Worm (Caenorhabditis elegans) whole organism, L3 larva: ENCODE data around the gene Y41D4A.7.

Experiments
- R02D3.7 ChIP-seq: fragments of 150-350 bp; optimal IDR thresholded peaks from 2 replicates; lab custom pipeline; 2014; ENCODE audit warnings: missing biosample characterization, missing genetic modification characterization
- aly-2 ChIP-seq: fragments of 150-350 bp; optimal IDR thresholded peaks from 2 replicates; lab custom pipeline; 2014; ENCODE audit warnings: missing biosample characterization, missing genetic modification characterization
- ama-1 ChIP-seq: fragments of 150-350 bp; optimal IDR thresholded peaks from 2 replicates; lab custom pipeline; 2018
- ceh-16 ChIP-seq: sonication (generic microtip); optimal IDR thresholded peaks from 2 replicates; lab custom pipeline; 2017; ENCODE audit warnings: missing biosample characterization, missing genetic modification characterization
- ceh-82 ChIP-seq: fragments of 150-350 bp; optimal IDR thresholded peaks from 2 replicates; lab custom pipeline; 2014; ENCODE audit warnings: missing biosample characterization, missing genetic modification characterization
- daf-12 ChIP-seq: fragments of 150-350 bp; optimal IDR thresholded peaks from 2 replicates; lab custom pipeline; 2014; ENCODE audit warnings: missing biosample characterization, missing genetic modification reagents, missing genetic modification characterization
- egl-27 ChIP-seq: sonication (generic microtip); optimal IDR thresholded peaks from 4 replicates; lab custom pipeline; 2017; ENCODE audit warnings: missing biosample characterization, missing genetic modification reagents, missing genetic modification characterization
- elt-1 ChIP-seq: fragments of 150-350 bp; optimal IDR thresholded peaks from 2 replicates; lab custom pipeline; 2014; ENCODE audit warnings: missing biosample characterization, missing genetic modification characterization
- elt-2 ChIP-seq: sonication (generic microtip); optimal IDR thresholded peaks from 2 replicates; lab custom pipeline; 2016; ENCODE audit warnings: missing genetic modification reagents, mild to moderate bottlenecking, missing genetic modification characterization, missing compliant biosample characterization
- eor-1 ChIP-seq, 2 experiments: fragments of 150-350 bp; optimal IDR thresholded peaks; 2 replicates each; lab custom pipeline; 2014 to 2018; ENCODE audit warnings: missing biosample characterization in 2 of 2, missing genetic modification characterization in 2 of 2
- fkh-10 ChIP-seq: sonication (generic microtip); optimal IDR thresholded peaks from 2 replicates; lab custom pipeline; 2017; ENCODE audit warnings: missing biosample characterization, missing genetic modification reagents, missing genetic modification characterization
- fkh-2 ChIP-seq: fragments of 150-350 bp; optimal IDR thresholded peaks from 2 replicates; lab custom pipeline; 2014; ENCODE audit warnings: missing biosample characterization, missing genetic modification reagents, missing genetic modification characterization
- fos-1 ChIP-seq: fragments of 150-350 bp; optimal IDR thresholded peaks from 2 replicates; lab custom pipeline; 2014; ENCODE audit warnings: missing biosample characterization, missing genetic modification characterization
- hmg-11 ChIP-seq: sonication (generic microtip); optimal IDR thresholded peaks from 2 replicates; lab custom pipeline; 2016; ENCODE audit warnings: missing genetic modification characterization, missing compliant biosample characterization
- jun-1 ChIP-seq: fragments of 150-350 bp; optimal IDR thresholded peaks from 2 replicates; lab custom pipeline; 2014; ENCODE audit warnings: missing biosample characterization, missing genetic modification reagents, missing genetic modification characterization
- lin-39 ChIP-seq: fragments of 150-350 bp; optimal IDR thresholded peaks from 2 replicates; lab custom pipeline; 2018; ENCODE audit warnings: missing biosample characterization, missing genetic modification reagents, missing genetic modification characterization
- lsy-12 ChIP-seq: sonication (generic microtip); optimal IDR thresholded peaks from 2 replicates; lab custom pipeline; 2016; ENCODE audit warnings: mild to moderate bottlenecking, missing genetic modification characterization, missing compliant biosample characterization
- mdl-1 ChIP-seq: fragments of 150-350 bp; optimal IDR thresholded peaks from 2 replicates; lab custom pipeline; 2014; ENCODE audit warnings: missing biosample characterization, missing genetic modification characterization
- mml-1 ChIP-seq: fragments of 150-350 bp; sonication (generic microtip); optimal IDR thresholded peaks from 3 replicates; lab custom pipeline; 2014; ENCODE audit warnings: missing biosample characterization, missing genetic modification characterization
- nfya-1 ChIP-seq: sonication (generic microtip); optimal IDR thresholded peaks from 2 replicates; lab custom pipeline; 2017; ENCODE audit warnings: missing genetic modification characterization, mild to moderate bottlenecking, missing compliant biosample characterization, antibody characterized with exemption, moderate library complexity; ENCODE audit not compliant: insufficient read depth
- nhr-11 ChIP-seq: fragments of 150-350 bp; optimal IDR thresholded peaks from 2 replicates; lab custom pipeline; 2014; ENCODE audit warnings: missing biosample characterization, missing genetic modification characterization
- nhr-12 ChIP-seq: fragments of 150-350 bp; optimal IDR thresholded peaks from 2 replicates; lab custom pipeline; 2014; ENCODE audit warnings: missing biosample characterization, missing genetic modification characterization
- nhr-23 ChIP-seq: fragments of 150-350 bp; optimal IDR thresholded peaks from 2 replicates; lab custom pipeline; 2014; ENCODE audit warnings: missing biosample characterization, missing genetic modification reagents, missing genetic modification characterization
- nhr-237 ChIP-seq: fragments of 150-350 bp; optimal IDR thresholded peaks from 2 replicates; lab custom pipeline; 2014; ENCODE audit warnings: missing biosample characterization, missing genetic modification characterization
- nhr-25 ChIP-seq: sonication (generic microtip); optimal IDR thresholded peaks from 2 replicates; lab custom pipeline; 2017; ENCODE audit warnings: missing biosample characterization, missing genetic modification characterization
- nhr-43 ChIP-seq: sonication (generic microtip); optimal IDR thresholded peaks from 2 replicates; lab custom pipeline; 2016; ENCODE audit warnings: mild to moderate bottlenecking, missing genetic modification characterization, missing compliant biosample characterization; ENCODE audit not compliant: poor library complexity, severe bottlenecking
- nhr-67 ChIP-seq: fragments of 150-350 bp; optimal IDR thresholded peaks from 2 replicates; lab custom pipeline; 2014; ENCODE audit warnings: missing biosample characterization, missing genetic modification characterization
- nhr-77 ChIP-seq: fragments of 150-350 bp; optimal IDR thresholded peaks from 2 replicates; lab custom pipeline; 2014; ENCODE audit warnings: missing biosample characterization, missing genetic modification characterization
- pha-4 ChIP-seq: fragments of 150-350 bp; optimal IDR thresholded peaks from 2 replicates; lab custom pipeline; 2014; ENCODE audit warnings: missing biosample characterization, missing genetic modification reagents, missing genetic modification characterization
- pqm-1 ChIP-seq: fragments of 150-350 bp; optimal IDR thresholded peaks from 2 replicates; lab custom pipeline; 2017; ENCODE audit warnings: missing biosample characterization, missing genetic modification characterization, inconsistent platforms
- sea-2 ChIP-seq: fragments of 150-350 bp; sonication (generic microtip); optimal IDR thresholded peaks from 4 replicates; lab custom pipeline; 2014; ENCODE audit warnings: missing biosample characterization, missing genetic modification reagents, missing genetic modification characterization
- skn-1 ChIP-seq: fragments of 150-350 bp; optimal IDR thresholded peaks from 2 replicates; lab custom pipeline; 2014; ENCODE audit warnings: missing biosample characterization, missing genetic modification characterization
- snpc-4 ChIP-seq: fragments of 150-350 bp; optimal IDR thresholded peaks from 2 replicates; lab custom pipeline; 2014; ENCODE audit warnings: missing biosample characterization, missing genetic modification characterization
- tbx-2 ChIP-seq: sonication (generic microtip); optimal IDR thresholded peaks from 2 replicates; lab custom pipeline; 2016; ENCODE audit warnings: mild to moderate bottlenecking, missing genetic modification characterization, missing compliant biosample characterization
- unc-39 ChIP-seq: sonication (generic microtip); optimal IDR thresholded peaks from 4 replicates; lab custom pipeline; 2017; ENCODE audit warnings: missing biosample characterization, missing genetic modification characterization
- unc-62 ChIP-seq: fragments of 150-350 bp; sonication (generic microtip); optimal IDR thresholded peaks from 4 replicates; lab custom pipeline; 2014; ENCODE audit warnings: missing biosample characterization, missing genetic modification reagents, missing genetic modification characterization
- ztf-11 ChIP-seq: fragments of 150-350 bp; optimal IDR thresholded peaks from 2 replicates; lab custom pipeline; 2014; ENCODE audit warnings: missing biosample characterization, missing genetic modification characterization
- ztf-4 ChIP-seq: fragments of 150-350 bp; optimal IDR thresholded peaks from 2 replicates; lab custom pipeline; 2014; ENCODE audit warnings: missing biosample characterization, missing genetic modification characterization

Gene Y41D4A.7

ce11 chrIV:1761553-1761952, at the start of gene Y41D4A.7:
TSS of gene Y41D4A.7 (minus strand) at chrIV:1761570.
- TF ChIP-seq nfya-1 (tag; lab: Kevin White, UChicago) (peak; percentile 11), ztf-11 (no peak), nhr-12 (tag; lab: Kevin White, UChicago) (no peak), nhr-23 (no peak)
- TF ChIP-seq, all 47 proteins: peak for 1

ce11 chrIV:1804613-1805012, 43.2 kb upstream of the Y41D4A.7 start:
- peak; percentile 52 for TF ChIP-seq lin-39
- TF ChIP-seq nhr-12 (tag; lab: Kevin White, UChicago): no peak
- peak; percentile 47 for TF ChIP-seq nfya-1 (tag; lab: Kevin White, UChicago)
- no peak for TF ChIP-seq jun-1 (tag; lab: Kevin White, UChicago)
- TF ChIP-seq hmg-11 (tag; lab: Kevin White, UChicago): peak; percentile 83
- no peak for TF ChIP-seq lsy-12
- TF ChIP-seq sea-2: no peak
- no peak for TF ChIP-seq daf-12
- peak; percentile 57 for TF ChIP-seq pha-4
- TF ChIP-seq, all 47 proteins: peak for 4

- TF ChIP-seq elt-2 (tag; lab: Kevin White, UChicago) (no peak), unc-39 (tag; lab: Kevin White, UChicago) (no peak), nhr-23 (no peak), nhr-43 (tag; lab: Kevin White, UChicago) (no peak), hmg-11 (tag; lab: Kevin White, UChicago) (no peak)
- TF ChIP-seq, all 47 proteins: peak for 0
Measured at ce11 chrIV:1803882-1804281, 42.5 kb upstream of the Y41D4A.7 start, which contains the start of gene Y38C1BA.1. TSS of gene Y38C1BA.1 (minus strand) at chrIV:1803982.

ce11 chrIV:1791775-1792174, 30.4 kb upstream of the Y41D4A.7 start:
- no peak for TF ChIP-seq lsy-12
- no peak for TF ChIP-seq nhr-43 (tag; lab: Kevin White, UChicago)
- TF ChIP-seq fos-1: no peak
- no peak for TF ChIP-seq tbx-2 (tag; lab: Kevin White, UChicago)
- no peak for TF ChIP-seq ztf-4 (tag; lab: Kevin White, UChicago)
- no peak for TF ChIP-seq aly-2 (tag; lab: Kevin White, UChicago)
- TF ChIP-seq sea-2: no peak
- no peak for TF ChIP-seq unc-62 (GFP tag; lab: Kevin White, UChicago)
- no peak for TF ChIP-seq ceh-82 (tag; lab: Kevin White, UChicago)
- TF ChIP-seq lin-39: no peak
- TF ChIP-seq nhr-11 (tag; lab: Kevin White, UChicago): no peak
- no peak for TF ChIP-seq nhr-67 (tag; lab: Kevin White, UChicago)
- TF ChIP-seq ama-1 (lab: Kevin White, UChicago): no peak
- no peak for TF ChIP-seq elt-1 (tag; lab: Kevin White, UChicago)
- no peak for TF ChIP-seq fkh-2 (tag; lab: Kevin White, UChicago)
- TF ChIP-seq nhr-12 (tag; lab: Kevin White, UChicago): no peak

ce11 chrIV:1790677-1791076, 29.3 kb upstream of the Y41D4A.7 start:
- TF ChIP-seq snpc-4 (tag; lab: Kevin White, UChicago): no peak

ce11 chrIV:1785156-1785555, 23.8 kb upstream of the Y41D4A.7 start:
- no peak for TF ChIP-seq aly-2 (tag; lab: Kevin White, UChicago)
- TF ChIP-seq ztf-4 (tag; lab: Kevin White, UChicago): no peak
- no peak for TF ChIP-seq eor-1 (tag; optimal IDR thresholded peaks at IDR 0.05; lab: Kevin White, UChicago)
- TF ChIP-seq pqm-1 (tag; lab: Kevin White, UChicago): no peak
- no peak for TF ChIP-seq fkh-10 (GFP tag; lab: Kevin White, UChicago)
- no peak for TF ChIP-seq nhr-25 (tag; lab: Kevin White, UChicago)
- no peak for TF ChIP-seq ceh-16
- TF ChIP-seq fkh-2 (tag; lab: Kevin White, UChicago): no peak
- TF ChIP-seq lin-39: no peak
- TF ChIP-seq nhr-237 (tag; lab: Kevin White, UChicago): no peak
- TF ChIP-seq mml-1 (tag; lab: Kevin White, UChicago): no peak
- no peak for TF ChIP-seq R02D3.7 (tag; lab: Kevin White, UChicago)
- no peak for TF ChIP-seq mdl-1 (tag; lab: Kevin White, UChicago)
- TF ChIP-seq skn-1 (tag; lab: Kevin White, UChicago): no peak
- no peak for TF ChIP-seq nhr-11 (tag; lab: Kevin White, UChicago)
- TF ChIP-seq nhr-77 (tag; lab: Kevin White, UChicago): no peak
- no peak for TF ChIP-seq unc-39 (tag; lab: Kevin White, UChicago)
- TF ChIP-seq nfya-1 (tag; lab: Kevin White, UChicago): no peak
- TF ChIP-seq nhr-12 (tag; lab: Kevin White, UChicago): no peak
- no peak for TF ChIP-seq egl-27 (tag; lab: Kevin White, UChicago)
- TF ChIP-seq, all 47 proteins: peak for 0
